Fruit fly (Drosophila melanogaster) Kc167 (cell line): ENCODE measurements around the gene Pgant6.

Experiments
- Sin3A ChIP-seq: fragments of >200 bp; optimal IDR thresholded peaks from 2 replicates; lab custom pipeline; 2018; ENCODE audit warnings: missing external identifiers
- h ChIP-seq: fragments of >200 bp; optimal IDR thresholded peaks from 3 replicates; lab custom pipeline; 2018; ENCODE audit warnings: missing external identifiers

DNA sequence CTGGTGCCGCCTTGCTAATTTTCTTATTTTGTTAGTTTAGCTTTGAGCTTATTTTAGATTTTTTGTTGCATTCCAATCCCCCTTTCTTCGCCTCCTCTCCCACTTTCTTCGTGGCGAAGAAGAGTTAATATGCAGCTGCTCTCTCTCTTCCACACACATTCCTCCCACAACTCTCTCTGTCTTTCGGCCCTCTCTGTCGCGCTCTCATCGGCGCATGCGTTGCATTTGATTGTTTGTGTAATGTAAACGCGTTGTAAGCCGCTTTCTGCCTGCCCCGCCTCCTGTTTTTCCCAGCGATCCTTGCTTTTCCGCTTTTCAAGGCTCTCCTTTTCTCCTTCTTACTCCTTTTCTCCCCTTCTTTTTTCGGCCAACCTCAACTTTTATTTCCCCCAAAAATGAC is 42.7 kb downstream of the Pgant6 start:
- no peak for TF ChIP-seq h
- TF ChIP-seq Sin3A = no peak
